Fruit fly (Drosophila melanogaster): Measurements from ENCODE around the gene CG14937.

DNA sequence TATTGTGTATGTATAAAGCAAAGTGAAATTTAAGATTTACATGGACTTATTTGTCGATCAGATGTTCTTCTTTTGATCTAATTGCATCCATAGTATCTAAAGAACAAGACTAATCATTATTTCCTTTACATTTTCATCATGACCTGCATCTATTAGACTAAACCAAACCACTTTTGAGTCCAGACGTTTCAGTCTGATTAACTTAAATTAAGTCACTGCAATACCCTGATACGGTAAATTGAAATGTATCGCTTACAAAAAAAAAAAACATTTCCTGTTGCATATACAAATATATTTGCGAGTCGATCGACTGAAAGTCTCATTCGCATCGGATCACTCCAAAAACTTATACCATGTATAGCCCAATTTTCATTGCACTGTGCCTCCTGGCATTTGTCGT, 39.9 kb upstream of the CG14937 start, which contains the start of gene CG45011:
- TF ChIP-seq Pif1A (GFP tag; optimal IDR thresholded peaks at IDR 0.05) (no peak), CG8301 (tag; optimal IDR thresholded peaks at IDR 0.05) (no peak), rn (GFP tag; IDR thresholded peaks at IDR 0.05) (no peak), CG4496 (GFP tag; IDR thresholded peaks at IDR 0.05) (no peak), fd96Ca (GFP tag; IDR thresholded peaks at IDR 0.05) (no peak)

Data from whole organism, pupa.